Worm (Caenorhabditis elegans) whole organism, mixed stage, embryonic: Measurements from ENCODE around the gene twk-22.
A peak's percentile ranks its signal among the peaks of the same experiment; 100 is the strongest.

Experiments used
- blmp-1 ChIP-seq: fragments of 150-350 bp; optimal IDR thresholded peaks from 2 replicates; lab custom pipeline; 2014; ENCODE audit warnings: missing biosample characterization, missing genetic modification characterization
- elt-1 ChIP-seq: sonication (generic microtip); optimal IDR thresholded peaks from 2 replicates; lab custom pipeline; 2017; ENCODE audit warnings: missing genetic modification characterization, mild to moderate bottlenecking, missing compliant biosample characterization, antibody characterized with exemption, moderate library complexity, borderline replicate concordance; ENCODE audit not compliant: insufficient read depth
- lin-13 ChIP-seq: fragments of 150-350 bp; optimal IDR thresholded peaks from 2 replicates; lab custom pipeline; 2014; ENCODE audit warnings: missing biosample characterization, missing genetic modification characterization
- mab-5 ChIP-seq: fragments of 150-350 bp; optimal IDR thresholded peaks from 2 replicates; lab custom pipeline; 2014; ENCODE audit warnings: missing biosample characterization, missing genetic modification characterization
- mls-2 ChIP-seq: sonication (generic microtip); optimal IDR thresholded peaks from 2 replicates; lab custom pipeline; 2016; ENCODE audit warnings: mild to moderate bottlenecking, missing genetic modification characterization, moderate library complexity, missing compliant biosample characterization
- nhr-12 ChIP-seq: fragments of 150-350 bp; optimal IDR thresholded peaks from 2 replicates; lab custom pipeline; 2014; ENCODE audit warnings: missing biosample characterization, missing genetic modification characterization
- nhr-237 ChIP-seq: fragments of 150-350 bp; optimal IDR thresholded peaks from 2 replicates; lab custom pipeline; 2014; ENCODE audit warnings: missing biosample characterization, missing genetic modification characterization
- nhr-28 ChIP-seq: fragments of 150-350 bp; optimal IDR thresholded peaks from 2 replicates; lab custom pipeline; 2014; ENCODE audit warnings: missing biosample characterization, missing genetic modification characterization
- pha-4 ChIP-seq: fragments of 150-350 bp; optimal IDR thresholded peaks from 2 replicates; lab custom pipeline; 2018; ENCODE audit warnings: missing biosample characterization, missing genetic modification reagents, missing genetic modification characterization
- unc-62 ChIP-seq: fragments of 150-350 bp; optimal IDR thresholded peaks from 2 replicates; lab custom pipeline; 2014; ENCODE audit warnings: missing biosample characterization, missing genetic modification reagents, missing genetic modification characterization
- ztf-11 ChIP-seq: fragments of 150-350 bp; optimal IDR thresholded peaks from 2 replicates; lab custom pipeline; 2014; ENCODE audit warnings: missing biosample characterization, missing genetic modification characterization

DNA sequence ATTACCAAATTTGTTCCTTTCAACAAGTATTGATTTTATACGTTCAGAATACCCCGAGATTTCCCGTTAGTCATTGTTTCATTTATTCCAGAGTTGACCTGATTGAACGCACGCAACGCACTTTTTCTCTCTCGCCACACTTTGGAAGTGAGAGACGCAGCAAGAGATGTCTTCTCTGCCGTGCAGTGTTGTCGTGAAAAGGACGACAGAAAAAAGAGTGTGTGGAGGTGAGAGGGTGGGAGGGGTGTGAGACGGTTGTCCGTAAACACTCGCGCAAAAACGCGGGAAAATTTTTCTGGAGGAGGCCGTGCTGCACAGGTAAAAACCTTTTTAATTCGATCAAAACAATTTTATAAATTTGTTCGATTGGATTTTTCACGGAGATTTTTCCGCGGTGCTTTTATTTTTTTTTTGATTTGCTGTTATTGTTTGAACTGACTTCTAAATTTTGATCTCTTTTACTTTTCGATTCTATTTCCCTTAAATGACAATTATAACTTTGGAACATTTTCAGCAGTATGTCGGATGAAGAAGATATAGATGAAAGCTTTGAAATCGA lies 30.9 kb upstream of the twk-22 start, which contains the start of gene sdc-1:
- no peak for TF ChIP-seq blmp-1 (tag; lab: Kevin White, UChicago)
- TF ChIP-seq mab-5 (tag; lab: Kevin White, UChicago): no peak
- no peak for TF ChIP-seq ztf-11 (tag; lab: Kevin White, UChicago)
- TF ChIP-seq nhr-28 (tag; lab: Kevin White, UChicago): no peak
- no peak for TF ChIP-seq elt-1 (tag; lab: Kevin White, UChicago)
- TF ChIP-seq nhr-12 (tag; lab: Kevin White, UChicago): no peak
- TF ChIP-seq pha-4 (tag; lab: Kevin White, UChicago): peak; percentile 2
- no peak for TF ChIP-seq lin-13 (tag; lab: Kevin White, UChicago)
- no peak for TF ChIP-seq mls-2 (tag; lab: Kevin White, UChicago)
- no peak for TF ChIP-seq nhr-237 (tag; lab: Kevin White, UChicago)
- no peak for TF ChIP-seq unc-62 (GFP tag; lab: Kevin White, UChicago)
